Worm (Caenorhabditis elegans): ENCODE measurements around the gene K09E4.3.

Gene K09E4.3

ce11 chrII:14154357-14154756 is 27.6 kb upstream of the K09E4.3 start, which contains the start of gene Y48B6A.1:
TSS of gene Y48B6A.1 (minus strand) at chrII:14154373.
- TF ChIP-seq ztf-26 (tag; optimal IDR thresholded peaks at IDR 0.05) = peak; percentile 56
- peak; percentile 80 for TF ChIP-seq madf-6 (GFP tag; IDR thresholded peaks at IDR 0.05)
- TF ChIP-seq F37B4.10 (GFP tag; IDR thresholded peaks at IDR 0.05) = no peak
- TF ChIP-seq snpc-1.3 (tag; optimal IDR thresholded peaks at IDR 0.05; ENCODE audit: insufficient read depth) = peak; percentile 82
- peak; percentile 96 for TF ChIP-seq ztf-28 (GFP tag; IDR thresholded peaks at IDR 0.05)
- no peak for TF ChIP-seq Y53F4B.3 (GFP tag; IDR thresholded peaks at IDR 0.05)
- no peak for TF ChIP-seq cebp-2 (GFP tag; IDR thresholded peaks at IDR 0.05)
- TF ChIP-seq nhr-80 (tag; optimal IDR thresholded peaks at IDR 0.05) = peak; percentile 84
- peak; percentile 66 for TF ChIP-seq attf-3 (GFP tag; conservative IDR thresholded peaks at IDR 0.05)
- peak; percentile 16 for TF ChIP-seq B0261.1 (tag; optimal IDR thresholded peaks at IDR 0.05)
- TF ChIP-seq repo-1 (tag; optimal IDR thresholded peaks at IDR 0.05) = no peak
- no peak for TF ChIP-seq ztf-22 (GFP tag; optimal IDR thresholded peaks at IDR 0.05)
- TF ChIP-seq egl-44 (GFP tag; IDR thresholded peaks at IDR 0.05) = 0 out of 2 replicates have a peak, but pooled peaks have one; percentile 46
- TF ChIP-seq lir-1 (GFP tag; conservative IDR thresholded peaks at IDR 0.05) = peak; percentile 81
- TF ChIP-seq ztf-6 (GFP tag; IDR thresholded peaks at IDR 0.05) = peak; percentile 88
- peak; percentile 89 for TF ChIP-seq athp-1 (tag; optimal IDR thresholded peaks at IDR 0.05)
- peak; percentile 76 for TF ChIP-seq F33H1.4 (GFP tag; IDR thresholded peaks at IDR 0.05)
- TF ChIP-seq mxl-1 (tag; optimal IDR thresholded peaks at IDR 0.05) = no peak
- TF ChIP-seq ccch-3 (GFP tag; optimal IDR thresholded peaks at IDR 0.05) = peak; percentile 80
- TF ChIP-seq ets-4 (GFP tag; optimal IDR thresholded peaks at IDR 0.05) = no peak
- TF ChIP-seq lin-40 (tag; optimal IDR thresholded peaks at IDR 0.05) = peak; percentile 82
- TF ChIP-seq die-1 (tag; optimal IDR thresholded peaks at IDR 0.05) = peak; percentile 2
- TF ChIP-seq mes-4 (tag; optimal IDR thresholded peaks at IDR 0.05) = no peak
- TF ChIP-seq lin-54 (GFP tag; optimal IDR thresholded peaks at IDR 0.05) = peak; percentile 87
- TF ChIP-seq D2030.7 (GFP tag; IDR thresholded peaks at IDR 0.05) = peak; percentile 95
- TF ChIP-seq madf-10 (tag; optimal IDR thresholded peaks at IDR 0.05) = peak; percentile 78
- no peak for TF ChIP-seq F10E7.11 (tag; optimal IDR thresholded peaks at IDR 0.05)
- TF ChIP-seq sdz-38 (tag; optimal IDR thresholded peaks at IDR 0.05) = no peak
- TF ChIP-seq hlh-12 (tag; optimal IDR thresholded peaks at IDR 0.05) = no peak
- TF ChIP-seq gei-17 (GFP tag; optimal IDR thresholded peaks at IDR 0.05) = peak; percentile 48
- TF ChIP-seq zim-3 (tag; optimal IDR thresholded peaks at IDR 0.05) = peak; percentile 43
- peak; percentile 76 for TF ChIP-seq Y67H2A.10 (GFP tag; conservative IDR thresholded peaks at IDR 0.05)
- no peak for TF ChIP-seq hlh-26 (GFP tag; conservative IDR thresholded peaks at IDR 0.05)
- TF ChIP-seq nhr-27 (tag; optimal IDR thresholded peaks at IDR 0.05) = no peak
- TF ChIP-seq rec-8 (tag; optimal IDR thresholded peaks at IDR 0.05) = peak in 1 of 2 experiments; percentile 70
- TF ChIP-seq F39B2.1 (GFP tag; IDR thresholded peaks at IDR 0.05) = no peak
- TF ChIP-seq hmg-20 (GFP tag; IDR thresholded peaks at IDR 0.05) = no peak
- TF ChIP-seq ztf-18 (tag; optimal IDR thresholded peaks at IDR 0.05) = peak; percentile 82
- TF ChIP-seq sea-2 (GFP tag; IDR thresholded peaks at IDR 0.05) = no peak
- TF ChIP-seq mcd-1 (GFP tag; IDR thresholded peaks at IDR 0.05) = peak; percentile 99
- no peak for TF ChIP-seq ztf-3 (GFP tag; optimal IDR thresholded peaks at IDR 0.05)
- TF ChIP-seq efl-1 (GFP tag; optimal IDR thresholded peaks at IDR 0.05) = peak; percentile 65
- peak; percentile 89 for TF ChIP-seq ekl-4 (GFP tag; IDR thresholded peaks at IDR 0.05)
- TF ChIP-seq snpc-4 (GFP tag; optimal IDR thresholded peaks at IDR 0.05) = peak; percentile 49
- TF ChIP-seq snpc-4 (tag; optimal IDR thresholded peaks at IDR 0.05) = peak; percentile 73 to 90 (median 78)
- peak; percentile 82 for TF ChIP-seq egrh-3 (GFP tag; IDR thresholded peaks at IDR 0.05)
- TF ChIP-seq let-526 (GFP tag; IDR thresholded peaks at IDR 0.05) = peak; percentile 91
- peak; percentile 91 for TF ChIP-seq Y95B8A.8 (GFP tag; IDR thresholded peaks at IDR 0.05)
- no peak for TF ChIP-seq nhr-179 (tag; optimal IDR thresholded peaks at IDR 0.05)
- no peak for TF ChIP-seq F57C9.4 (tag; optimal IDR thresholded peaks at IDR 0.05)
